Worm (Caenorhabditis elegans): Measurements from ENCODE around the gene T06E8.8.

DNA sequence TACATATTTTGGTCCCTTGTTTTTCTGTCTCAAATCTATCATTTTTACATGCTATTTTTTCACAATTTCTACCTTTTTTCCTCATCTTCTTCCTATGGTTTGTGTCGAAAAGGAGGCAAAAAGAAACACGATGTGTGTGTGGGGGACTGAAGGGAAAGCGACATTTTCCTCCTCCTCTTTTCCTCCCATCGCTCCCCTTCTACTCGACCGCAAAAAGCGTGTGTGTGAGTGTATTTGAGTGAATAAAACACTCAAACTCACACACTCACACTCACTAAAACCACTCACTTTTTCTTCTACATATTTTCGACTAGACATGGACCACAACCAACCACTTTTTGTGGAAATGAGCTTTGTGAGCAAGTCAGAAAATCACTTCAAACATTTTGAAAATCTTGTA lies 2.1 kb upstream of the T06E8.8 start:
- no peak for TF ChIP-seq ama-1 (optimal IDR thresholded peaks at IDR 0.05)
- no peak for TF ChIP-seq ceh-36 (tag; optimal IDR thresholded peaks at IDR 0.05)
- no peak for TF ChIP-seq tbx-11 (GFP tag; IDR thresholded peaks at IDR 0.05)
- TF ChIP-seq flt-1 (GFP tag; IDR thresholded peaks at IDR 0.05) = no peak
- TF ChIP-seq ceh-13 (GFP tag; optimal IDR thresholded peaks at IDR 0.05) = no peak
